Worm (Caenorhabditis elegans) whole organism, L4 larva: ENCODE results near the gene F52E1.3.
A peak's percentile ranks its signal among the peaks of the same experiment; 100 is the strongest.

ENCODE experiments used
- D1046.2 ChIP-seq: fragments of 200-800 bp; sonication (Bioruptor generic); IDR thresholded peaks from 2 replicates; pipeline ENCODE4 v1.3.6; 2022; ENCODE audit warnings: missing genetic modification characterization, missing compliant biosample characterization
- F49E8.2 ChIP-seq: sonication (generic microtip); optimal IDR thresholded peaks from 2 replicates; lab custom pipeline; 2016; ENCODE audit warnings: missing compliant biosample characterization, mild to moderate bottlenecking, missing genetic modification characterization, borderline replicate concordance
- T20F7.1 ChIP-seq: fragments of 200-800 bp; sonication (Bioruptor generic); optimal IDR thresholded peaks from 2 replicates; lab custom pipeline; 2018; ENCODE audit warnings: mild to moderate bottlenecking, missing genetic modification characterization, missing compliant biosample characterization
- T26A8.4 ChIP-seq: fragments of 200-800 bp; sonication (Bioruptor generic); IDR thresholded peaks from 2 replicates; pipeline ENCODE4 v1.3.6; 2022; ENCODE audit warnings: missing genetic modification characterization, missing compliant biosample characterization
- Y48G9A.11 ChIP-seq: fragments of 200-800 bp; sonication (Bioruptor generic); IDR thresholded peaks from 2 replicates; pipeline ENCODE4 v1.3.6; 2022; ENCODE audit warnings: missing genetic modification reagents, missing genetic modification characterization, missing compliant biosample characterization
- aha-1 ChIP-seq: fragments of 150-350 bp; peaks from one replicate; lab custom pipeline; 2014; ENCODE audit warnings: missing biosample characterization, missing genetic modification characterization
- aly-2 ChIP-seq: sonication (generic microtip); optimal IDR thresholded peaks from 2 replicates; lab custom pipeline; 2018; ENCODE audit warnings: missing biosample characterization, missing genetic modification characterization
- attf-4 ChIP-seq: sonication (generic microtip); optimal IDR thresholded peaks from 3 replicates; lab custom pipeline; 2017; ENCODE audit warnings: missing biosample characterization, missing genetic modification characterization
- ceh-20 ChIP-seq: fragments of 200-800 bp; sonication (Bioruptor generic); IDR thresholded peaks from 2 replicates; pipeline ENCODE4 v1.3.6; 2022; ENCODE audit warnings: missing genetic modification reagents, missing genetic modification characterization, missing compliant biosample characterization
- ceh-28 ChIP-seq: fragments of 150-350 bp; optimal IDR thresholded peaks from 2 replicates; lab custom pipeline; 2014; ENCODE audit warnings: missing biosample characterization, missing genetic modification reagents, missing genetic modification characterization
- ceh-62 ChIP-seq: sonication (generic microtip); optimal IDR thresholded peaks from 2 replicates; lab custom pipeline; 2017; ENCODE audit warnings: missing biosample characterization, missing genetic modification characterization
- daf-12 ChIP-seq: fragments of 150-350 bp; optimal IDR thresholded peaks from 2 replicates; lab custom pipeline; 2014; ENCODE audit warnings: missing biosample characterization, missing genetic modification reagents, missing genetic modification characterization
- daf-16 ChIP-seq, 3 experiments: sonication (generic microtip); optimal IDR thresholded peaks; 2 replicates each; lab custom pipeline; 2016 to 2017; ENCODE audit warnings: missing genetic modification characterization in 3 of 3, missing genetic modification reagents in 3 of 3, mild to moderate bottlenecking in 2 of 3, missing compliant biosample characterization in 2 of 3, missing biosample characterization in 1 of 3, moderate library complexity in 1 of 3
- dmd-6 ChIP-seq: fragments of 200-800 bp; sonication (Bioruptor generic); IDR thresholded peaks from 2 replicates; pipeline ENCODE4 v1.3.6; 2022; ENCODE audit warnings: missing genetic modification reagents, missing genetic modification characterization, missing compliant biosample characterization
- dve-1 ChIP-seq: sonication (generic microtip); optimal IDR thresholded peaks from 2 replicates; lab custom pipeline; 2017; ENCODE audit warnings: antibody characterized with exemption, mild to moderate bottlenecking, missing genetic modification characterization, missing compliant biosample characterization; ENCODE audit not compliant: insufficient read depth
- fkh-10 ChIP-seq: fragments of 150-350 bp; optimal IDR thresholded peaks from 2 replicates; lab custom pipeline; 2014; ENCODE audit warnings: missing biosample characterization, missing genetic modification reagents, missing genetic modification characterization
- gei-8 ChIP-seq: fragments of 200-800 bp; sonication (Bioruptor generic); optimal IDR thresholded peaks from 2 replicates; lab custom pipeline; 2018; ENCODE audit warnings: mild to moderate bottlenecking, missing genetic modification characterization, missing compliant biosample characterization
- hlh-11 ChIP-seq: fragments of 200-800 bp; sonication (Bioruptor generic); optimal IDR thresholded peaks from 2 replicates; lab custom pipeline; 2018; ENCODE audit warnings: mild to moderate bottlenecking, missing genetic modification characterization, missing compliant biosample characterization
- hlh-30 ChIP-seq: sonication (generic microtip); optimal IDR thresholded peaks from 2 replicates; lab custom pipeline; 2017; ENCODE audit warnings: antibody characterized with exemption, mild to moderate bottlenecking, missing genetic modification characterization, missing compliant biosample characterization; ENCODE audit not compliant: insufficient read depth
- lin-1 ChIP-seq: fragments of 200-800 bp; sonication (Bioruptor generic); IDR thresholded peaks from 2 replicates; pipeline ENCODE4 v1.3.6; 2022; ENCODE audit warnings: missing genetic modification reagents, missing genetic modification characterization, missing compliant biosample characterization
- lin-38 ChIP-seq: fragments of 200-800 bp; sonication (Bioruptor generic); IDR thresholded peaks from 2 replicates; pipeline ENCODE4 v1.3.6; 2022; ENCODE audit warnings: missing genetic modification reagents, missing genetic modification characterization, missing compliant biosample characterization
- lin-39 ChIP-seq: fragments of 150-350 bp; optimal IDR thresholded peaks from 2 replicates; lab custom pipeline; 2014; ENCODE audit warnings: missing biosample characterization, missing genetic modification reagents, missing genetic modification characterization
- lsy-2 ChIP-seq, 2 experiments: fragments of 150-350 bp in 1 of 2; sonication (generic microtip) in 1 of 2; optimal IDR thresholded peaks; 2 replicates each; lab custom pipeline; 2014 to 2017; ENCODE audit warnings: missing biosample characterization in 2 of 2, missing genetic modification characterization in 2 of 2
- madf-5 ChIP-seq, 2 experiments: fragments of 200-800 bp; sonication (Bioruptor generic); IDR thresholded peaks; 2 replicates each; pipeline ENCODE4 v1.3.6; 2022; ENCODE audit warnings: missing compliant biosample characterization in 2 of 2, missing genetic modification characterization in 2 of 2
- mdl-1 ChIP-seq, 2 experiments: fragments of 150-350 bp in 1 of 2; sonication (generic microtip) in 1 of 2; optimal IDR thresholded peaks; 2 replicates each; lab custom pipeline; 2014 to 2017; ENCODE audit warnings: missing biosample characterization in 2 of 2, missing genetic modification characterization in 2 of 2
- mep-1 ChIP-seq: fragments of 150-350 bp; sonication (generic microtip); optimal IDR thresholded peaks from 3 replicates; lab custom pipeline; 2014; ENCODE audit warnings: missing biosample characterization, missing genetic modification characterization
- mes-2 ChIP-seq: sonication (generic microtip); optimal IDR thresholded peaks from 2 replicates; lab custom pipeline; 2016; ENCODE audit warnings: missing genotype, mild to moderate bottlenecking, missing genetic modification characterization, missing compliant biosample characterization; ENCODE audit not compliant: poor library complexity, severe bottlenecking
- mxl-2 ChIP-seq: fragments of 200-800 bp; sonication (Bioruptor generic); conservative IDR thresholded peaks from 2 replicates; pipeline ENCODE4 v1.3.6; 2022; ENCODE audit warnings: missing genetic modification reagents, missing genetic modification characterization, missing compliant biosample characterization
- mxl-3 ChIP-seq: fragments of 200-800 bp; sonication (Bioruptor generic); optimal IDR thresholded peaks from 2 replicates; lab custom pipeline; 2018; ENCODE audit warnings: mild to moderate bottlenecking, missing genetic modification characterization, missing compliant biosample characterization
- nhr-102 ChIP-seq: sonication (generic microtip); optimal IDR thresholded peaks from 2 replicates; lab custom pipeline; 2016; ENCODE audit warnings: mild to moderate bottlenecking, missing genetic modification characterization, moderate library complexity, missing compliant biosample characterization
- nhr-111 ChIP-seq: fragments of 200-800 bp; sonication (Bioruptor generic); optimal IDR thresholded peaks from 2 replicates; lab custom pipeline; 2018; ENCODE audit warnings: mild to moderate bottlenecking, missing genetic modification characterization, missing compliant biosample characterization
- nhr-28 ChIP-seq: fragments of 150-350 bp; optimal IDR thresholded peaks from 2 replicates; lab custom pipeline; 2014; ENCODE audit warnings: missing biosample characterization, missing genetic modification characterization
- nhr-48 ChIP-seq: sonication (generic microtip); optimal IDR thresholded peaks from 2 replicates; lab custom pipeline; 2016; ENCODE audit warnings: mild to moderate bottlenecking, missing genetic modification characterization, missing compliant biosample characterization
- nhr-77 ChIP-seq: fragments of 150-350 bp; optimal IDR thresholded peaks from 2 replicates; lab custom pipeline; 2014; ENCODE audit warnings: missing biosample characterization, missing genetic modification characterization
- pha-4 ChIP-seq, 2 experiments: fragments of 150-350 bp in 1 of 2; fragments of 200-800 bp in 1 of 2; sonication (Bioruptor generic) in 1 of 2; IDR thresholded peaks in 1 of 2; optimal IDR thresholded peaks in 1 of 2; 2 replicates each; pipeline versions ENCODE4 v1.3.6 to Lab custom; 2014 to 2022; ENCODE audit warnings: missing genetic modification characterization in 2 of 2, missing genetic modification reagents in 2 of 2, missing biosample characterization in 1 of 2, missing compliant biosample characterization in 1 of 2
- php-3 ChIP-seq: fragments of 200-800 bp; sonication (Bioruptor generic); IDR thresholded peaks from 2 replicates; pipeline ENCODE4 v1.3.6; 2022; ENCODE audit warnings: missing genetic modification reagents, missing genetic modification characterization, missing compliant biosample characterization
- pqm-1 ChIP-seq: sonication (generic microtip); optimal IDR thresholded peaks from 2 replicates; lab custom pipeline; 2017; ENCODE audit warnings: missing biosample characterization, missing genetic modification characterization
- rbr-2 ChIP-seq: sonication (generic microtip); optimal IDR thresholded peaks from 2 replicates; lab custom pipeline; 2016; ENCODE audit warnings: missing genotype, missing genetic modification characterization, missing compliant biosample characterization
- saeg-2 ChIP-seq: fragments of 200-800 bp; sonication (Bioruptor generic); IDR thresholded peaks from 2 replicates; pipeline ENCODE4 v1.3.6; 2022; ENCODE audit warnings: missing genetic modification reagents, missing genetic modification characterization, missing compliant biosample characterization
- snpc-1.2 ChIP-seq: fragments of 200-800 bp; sonication (Bioruptor generic); IDR thresholded peaks from 2 replicates; pipeline ENCODE4 v1.3.6; 2022; ENCODE audit warnings: missing genetic modification reagents, missing genetic modification characterization, missing compliant biosample characterization
- snpc-4 ChIP-seq: fragments of 150-350 bp; optimal IDR thresholded peaks from 2 replicates; lab custom pipeline; 2014; ENCODE audit warnings: missing biosample characterization, missing genetic modification characterization
- tra-1 ChIP-seq: fragments of 200-800 bp; sonication (Bioruptor generic); IDR thresholded peaks from 2 replicates; pipeline ENCODE4 v1.3.6; 2022; ENCODE audit warnings: missing genetic modification reagents, missing genetic modification characterization, missing compliant biosample characterization
- unc-62 ChIP-seq, 3 experiments: fragments of 150-350 bp in 1 of 3; sonication (generic microtip); optimal IDR thresholded peaks in 2 of 3; peaks in 1 of 3; 1 replicate in 1 of 3; 2 replicates in 2 of 3; lab custom pipeline; 2014 to 2017; ENCODE audit warnings: missing biosample characterization in 3 of 3, missing genetic modification characterization in 3 of 3, missing genetic modification reagents in 3 of 3, missing genotype in 1 of 3
- zip-11 ChIP-seq: fragments of 200-800 bp; sonication (Bioruptor generic); IDR thresholded peaks from 2 replicates; pipeline ENCODE4 v1.3.6; 2022; ENCODE audit warnings: missing genetic modification characterization, missing compliant biosample characterization

The F52E1.3 gene

DNA sequence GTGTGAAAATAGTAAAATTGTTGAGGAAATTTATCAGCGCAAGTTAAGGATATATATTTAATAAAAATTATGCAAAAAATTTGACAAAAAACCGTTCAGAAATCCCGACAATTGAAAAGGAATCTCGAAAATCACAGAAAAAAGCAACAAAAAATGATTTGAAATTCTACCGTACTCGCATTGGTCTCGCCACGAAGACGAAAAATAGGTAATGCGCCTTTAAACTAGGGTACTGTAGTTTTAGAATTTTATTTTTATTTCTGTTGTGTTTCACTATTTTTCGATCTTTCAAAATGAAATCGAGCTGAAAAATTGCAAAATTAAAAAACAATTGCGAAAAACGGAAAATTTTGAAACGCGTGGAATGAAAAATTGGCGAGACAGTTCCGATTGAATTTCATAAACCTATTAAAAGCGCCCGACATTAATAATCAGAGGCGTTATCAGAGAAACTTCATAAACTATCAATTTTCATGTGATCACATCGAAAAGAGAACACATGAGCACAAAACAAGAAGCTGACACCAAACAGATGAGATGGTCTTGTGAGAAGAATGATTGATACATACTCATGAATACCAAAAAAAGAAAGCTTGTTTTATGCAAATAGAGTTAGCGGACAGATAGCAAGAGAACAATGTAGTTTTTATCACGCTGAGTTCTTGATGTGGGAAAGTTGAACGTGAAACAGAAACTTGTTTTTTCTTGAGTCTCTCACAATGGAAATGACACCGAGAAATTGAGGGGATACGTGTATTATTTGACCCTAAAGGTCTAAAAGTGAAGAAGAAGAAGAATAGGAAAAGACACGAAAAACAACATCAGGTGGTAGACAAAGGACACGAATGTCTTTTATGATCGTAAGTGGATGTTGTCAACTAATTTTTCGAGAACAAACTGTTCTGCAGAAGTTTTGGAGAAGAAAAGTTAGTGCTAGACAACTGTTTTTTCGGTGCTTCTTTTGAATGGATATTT is 30.5 kb downstream of the F52E1.3 start:
- TF ChIP-seq nhr-28 (tag; lab: Kevin White, UChicago) (peak; percentile 78), ceh-28 (tag; lab: Kevin White, UChicago) (no peak), attf-4 (tag; lab: Kevin White, UChicago) (no peak), pqm-1 (peak; percentile 53), hlh-30 (tag; lab: Kevin White, UChicago) (peak; percentile 86), lsy-2 (tag; optimal IDR thresholded peaks at IDR 0.05; lab: Kevin White, UChicago) (peak in 1 of 2 experiments; percentile 42), mep-1 (tag; lab: Kevin White, UChicago) (peak; percentile 39), dmd-6 (GFP tag; lab: Robert Waterston, UW) (peak; percentile 86), mxl-2 (GFP tag; lab: Robert Waterston, UW) (no peak), mes-2 (tag; lab: Kevin White, UChicago) (peak; percentile 19), mdl-1 (tag; optimal IDR thresholded peaks at IDR 0.05; lab: Kevin White, UChicago) (peak in 1 of 2 experiments; percentile 44), aha-1 (tag; lab: Kevin White, UChicago) (no peak), lin-1 (GFP tag; lab: Robert Waterston, UW) (peak; percentile 46; the same call in 1 of the 2 replicates), T20F7.1 (GFP tag; lab: Kevin White, UChicago) (peak; percentile 22), hlh-11 (tag; lab: Kevin White, UChicago) (peak; percentile 93), tra-1 (0 out of 2 replicates have a peak, but pooled peaks have one; percentile 46), php-3 (GFP tag; lab: Robert Waterston, UW) (peak; percentile 78), Y48G9A.11 (GFP tag; lab: Robert Waterston, UW) (peak; percentile 19; the same call in 1 of the 2 replicates), lin-38 (0 out of 2 replicates have a peak, but pooled peaks have one; percentile 5), pha-4 (GFP tag; IDR thresholded peaks at IDR 0.05; lab: Robert Waterston, UW) (0 out of 2 replicates have a peak, but pooled peaks have one; percentile 13), pha-4 (tag; optimal IDR thresholded peaks at IDR 0.05; lab: Kevin White, UChicago) (no peak), dve-1 (tag; lab: Kevin White, UChicago) (peak; percentile 87), rbr-2 (tag; lab: Kevin White, UChicago) (no peak), ceh-20 (GFP tag; lab: Robert Waterston, UW) (0 out of 2 replicates have a peak, but pooled peaks have one; percentile 35), D1046.2 (GFP tag; lab: Robert Waterston, UW) (no peak), nhr-77 (tag; lab: Kevin White, UChicago) (peak; percentile 69), daf-16 (GFP tag; optimal IDR thresholded peaks at IDR 0.05; lab: Kevin White, UChicago) (no peak), daf-16 (tag; optimal IDR thresholded peaks at IDR 0.05; lab: Kevin White, UChicago) (peak; percentile 76), unc-62 (GFP tag; optimal IDR thresholded peaks at IDR 0.05 in 1 of 2; lab: Kevin White, UChicago) (peak in 1 of 2 experiments; percentile 76), unc-62 (tag; optimal IDR thresholded peaks at IDR 0.05; lab: Kevin White, UChicago) (no peak), T26A8.4 (GFP tag; lab: Robert Waterston, UW) (no peak), madf-5 (GFP tag; IDR thresholded peaks at IDR 0.05; lab: Robert Waterston, UW) (no peak), F49E8.2 (tag; lab: Kevin White, UChicago) (peak; percentile 12), snpc-1.2 (0 out of 2 replicates have a peak, but pooled peaks have one; percentile 36), nhr-48 (tag; lab: Kevin White, UChicago) (peak; percentile 46), nhr-111 (GFP tag; lab: Kevin White, UChicago) (no peak)

DNA sequence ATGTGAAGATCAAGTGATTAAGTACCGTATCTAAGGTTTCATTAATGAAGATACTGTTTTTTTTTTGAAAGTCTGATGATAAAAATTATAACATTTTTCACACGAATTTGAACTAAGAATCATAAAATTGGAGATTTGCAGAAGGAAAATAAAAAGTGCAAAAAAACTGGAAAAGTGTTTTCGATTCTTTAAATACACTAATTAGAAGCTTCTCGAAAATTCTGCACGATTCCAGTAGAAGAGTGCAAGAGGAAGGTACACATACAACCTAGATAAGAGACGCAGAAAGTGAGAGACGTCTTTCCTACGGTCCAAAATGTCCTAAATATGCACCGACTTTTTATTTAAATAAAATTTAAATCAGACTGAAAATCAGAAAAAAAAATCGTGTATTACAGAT is 31.6 kb downstream of the F52E1.3 start:
- TF ChIP-seq daf-16 (GFP tag; optimal IDR thresholded peaks at IDR 0.05; lab: Kevin White, UChicago), result no peak
- peak; percentile 18 for TF ChIP-seq daf-16 (tag; optimal IDR thresholded peaks at IDR 0.05; lab: Kevin White, UChicago)
- no peak for TF ChIP-seq zip-11
- 0 out of 2 replicates have a peak, but pooled peaks have one; percentile 17 for TF ChIP-seq lin-38
- peak; percentile 14 for TF ChIP-seq nhr-48 (tag; lab: Kevin White, UChicago)
- no peak for TF ChIP-seq saeg-2 (GFP tag; lab: Robert Waterston, UW)
- no peak for TF ChIP-seq unc-62 (GFP tag; optimal IDR thresholded peaks at IDR 0.05 in 1 of 2; lab: Kevin White, UChicago)
- no peak for TF ChIP-seq unc-62 (tag; optimal IDR thresholded peaks at IDR 0.05; lab: Kevin White, UChicago)
- TF ChIP-seq fkh-10, result no peak
- TF ChIP-seq daf-12 (tag; lab: Kevin White, UChicago), result no peak
- no peak for TF ChIP-seq mxl-3 (GFP tag; lab: Kevin White, UChicago)
- no peak for TF ChIP-seq lin-39
- no peak for TF ChIP-seq gei-8 (GFP tag; lab: Kevin White, UChicago)
- TF ChIP-seq tra-1, result no peak
- TF ChIP-seq snpc-4, result no peak
- no peak for TF ChIP-seq nhr-102 (tag; lab: Kevin White, UChicago)
- TF ChIP-seq aly-2 (tag; lab: Kevin White, UChicago), result no peak
- no peak for TF ChIP-seq ceh-62
- TF ChIP-seq T26A8.4 (GFP tag; lab: Robert Waterston, UW), result no peak
